Worm (Caenorhabditis elegans): ENCODE results near the gene ceh-89.

The ceh-89 gene

ce11 chrX:14101986-14102385 lies 39.8 kb upstream of the ceh-89 start, which contains the start of gene F16B12.6 (continued):
- TF ChIP-seq egrh-3 (GFP tag; IDR thresholded peaks at IDR 0.05) (peak; percentile 29; the same call in 1 of the 2 replicates), bed-2 (GFP tag; IDR thresholded peaks at IDR 0.05) (no peak), attf-5 (GFP tag; optimal IDR thresholded peaks at IDR 0.05) (peak; percentile 92), atf-7 (tag; optimal IDR thresholded peaks at IDR 0.05) (no peak), dpl-1 (GFP tag; optimal IDR thresholded peaks at IDR 0.05) (peak; percentile 43), dox-1 (GFP tag; IDR thresholded peaks at IDR 0.05) (peak; percentile 75), ztf-25 (GFP tag; IDR thresholded peaks at IDR 0.05) (no peak), lin-35 (GFP tag; optimal IDR thresholded peaks at IDR 0.05) (peak in 1 of 3 experiments; percentile 39), lin-26 (GFP tag; IDR thresholded peaks at IDR 0.05) (no peak), pbrm-1 (GFP tag; IDR thresholded peaks at IDR 0.05) (peak; percentile 56; the same call in 1 of the 2 replicates), attf-3 (GFP tag; conservative IDR thresholded peaks at IDR 0.05) (no peak), Y56A3A.18 (GFP tag; IDR thresholded peaks at IDR 0.05) (0 out of 2 replicates have a peak, but pooled peaks have one; percentile 32), ceh-27 (GFP tag; optimal IDR thresholded peaks at IDR 0.05) (peak; percentile 71)

DNA sequence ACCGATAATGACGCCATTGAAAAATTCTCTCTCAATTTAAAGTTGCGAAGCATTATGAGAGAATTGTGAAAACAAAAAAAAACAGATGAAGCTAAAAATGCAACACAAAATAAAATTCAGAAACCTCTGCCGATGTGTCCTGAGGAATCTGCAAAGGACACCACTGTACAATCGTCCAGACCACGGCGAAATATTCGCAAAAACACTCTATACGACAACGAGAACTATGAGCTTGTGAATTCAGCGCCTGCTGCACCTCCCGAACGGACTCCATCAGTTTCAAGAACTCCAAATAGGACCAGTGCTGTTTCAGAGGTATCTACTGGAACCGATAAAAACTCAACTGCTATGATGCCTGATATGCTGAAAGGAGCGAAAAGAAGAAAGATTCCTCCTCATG lies 39.3 kb upstream of the ceh-89 start:
- TF ChIP-seq hsf-1 (GFP tag; IDR thresholded peaks at IDR 0.05) = no peak
- no peak for TF ChIP-seq efl-1 (GFP tag; optimal IDR thresholded peaks at IDR 0.05)
- no peak for TF ChIP-seq lsy-27 (tag; optimal IDR thresholded peaks at IDR 0.05; ENCODE audit: borderline replicate concordance, insufficient read depth)
- TF ChIP-seq let-526 (GFP tag; IDR thresholded peaks at IDR 0.05) = no peak
- TF ChIP-seq ztf-6 (GFP tag; IDR thresholded peaks at IDR 0.05) = no peak
- no peak for TF ChIP-seq aptf-3 (GFP tag; IDR thresholded peaks at IDR 0.05)
- no peak for TF ChIP-seq Y95B8A.8 (GFP tag; IDR thresholded peaks at IDR 0.05)
- no peak for TF ChIP-seq B0035.1 (tag; optimal IDR thresholded peaks at IDR 0.05)
- no peak for TF ChIP-seq fkh-3 (tag; optimal IDR thresholded peaks at IDR 0.05)
- TF ChIP-seq nfya-2 (GFP tag; IDR thresholded peaks at IDR 0.05) = no peak
- TF ChIP-seq Y53F4B.3 (GFP tag; IDR thresholded peaks at IDR 0.05) = no peak
- no peak for TF ChIP-seq mxl-1 (tag; optimal IDR thresholded peaks at IDR 0.05)
- TF ChIP-seq ztf-3 (GFP tag; optimal IDR thresholded peaks at IDR 0.05) = no peak
- no peak for TF ChIP-seq ama-1 (optimal IDR thresholded peaks at IDR 0.05)
- TF ChIP-seq ama-1 (GFP tag; optimal IDR thresholded peaks at IDR 0.05) = no peak
- TF ChIP-seq dpff-1 (tag; optimal IDR thresholded peaks at IDR 0.05) = no peak
- TF ChIP-seq nfya-1 (tag; optimal IDR thresholded peaks at IDR 0.05; ENCODE audit: borderline replicate concordance, insufficient read depth) = no peak
- no peak for TF ChIP-seq unc-130 (GFP tag; optimal IDR thresholded peaks at IDR 0.05)
- no peak for TF ChIP-seq madf-10 (tag; optimal IDR thresholded peaks at IDR 0.05)
- no peak for TF ChIP-seq ceh-27 (GFP tag; optimal IDR thresholded peaks at IDR 0.05)

ce11 chrX:14108245-14108644 lies 33.5 kb upstream of the ceh-89 start, which contains the start of gene F16B12.7:
Gene F16B12.7 (plus strand): TSS chrX:14108545.
- TF ChIP-seq Y95B8A.8 (GFP tag; IDR thresholded peaks at IDR 0.05) (no peak), ceh-79 (tag; optimal IDR thresholded peaks at IDR 0.05) (no peak), attf-6 (GFP tag; IDR thresholded peaks at IDR 0.05) (no peak), aptf-3 (GFP tag; IDR thresholded peaks at IDR 0.05) (no peak), F22D6.2 (tag; optimal IDR thresholded peaks at IDR 0.05) (no peak)

- no peak for TF ChIP-seq rcor-1 (GFP tag; IDR thresholded peaks at IDR 0.05)
Observed at ce11 chrX:14113347-14113746, 28.4 kb upstream of the ceh-89 start, which contains the start of gene nhr-281. Gene nhr-281 (minus strand): TSS chrX:14113447.

All from whole organism, young adult.